Worm (Caenorhabditis elegans): ENCODE measurements around the gene str-250.
A peak's percentile ranks its signal among the peaks of the same experiment; 100 is the strongest.

str-250 gene

DNA sequence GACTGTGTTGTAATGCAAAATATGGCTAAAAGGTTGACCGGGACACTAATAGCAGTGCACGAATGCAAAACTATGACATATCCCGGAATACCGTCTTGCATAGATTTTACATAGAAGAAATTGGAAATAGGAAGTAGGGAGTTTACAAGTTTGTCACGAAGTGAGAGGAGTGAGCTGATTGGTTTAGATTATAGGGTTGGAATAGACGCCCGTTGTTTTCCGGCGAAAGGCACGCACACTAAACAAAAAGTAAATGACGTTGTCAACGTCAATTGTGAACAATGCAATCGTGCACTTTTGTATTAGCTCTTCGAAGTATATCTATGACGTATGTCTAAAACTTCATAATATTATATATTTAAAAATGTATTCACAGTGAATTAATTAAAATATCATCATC lies 42.5 kb downstream of the str-250 start, which contains the start of gene srh-24:
Gene srh-24 (minus strand): TSS at position 101 of the 400 bp plus-strand sequence.
- no peak for TF ChIP-seq ets-5 (GFP tag; IDR thresholded peaks at IDR 0.05)
- TF ChIP-seq sptf-1 (tag; optimal IDR thresholded peaks at IDR 0.05), result no peak
- TF ChIP-seq nhr-12 (tag; optimal IDR thresholded peaks at IDR 0.05), result no peak
- TF ChIP-seq lin-14 (GFP tag; optimal IDR thresholded peaks at IDR 0.05), result no peak
- TF ChIP-seq egl-27 (tag; optimal IDR thresholded peaks at IDR 0.05), result no peak
- TF ChIP-seq unc-130 (tag; optimal IDR thresholded peaks at IDR 0.05), result no peak
- no peak for TF ChIP-seq efl-1 (optimal IDR thresholded peaks at IDR 0.05)
- TF ChIP-seq efl-1 (GFP tag; optimal IDR thresholded peaks at IDR 0.05 in 1 of 2), result no peak
- no peak for TF ChIP-seq sup-37 (GFP tag; optimal IDR thresholded peaks at IDR 0.05)
- TF ChIP-seq pax-3 (tag; optimal IDR thresholded peaks at IDR 0.05), result no peak
- TF ChIP-seq fkh-4 (tag; optimal IDR thresholded peaks at IDR 0.05; ENCODE audit: borderline replicate concordance), result no peak
- TF ChIP-seq mef-2 (tag; optimal IDR thresholded peaks at IDR 0.05), result no peak
- TF ChIP-seq mep-1 (tag; optimal IDR thresholded peaks at IDR 0.05), result no peak
- no peak for TF ChIP-seq snpc-4 (tag; optimal IDR thresholded peaks at IDR 0.05)
- TF ChIP-seq aha-1 (tag; optimal IDR thresholded peaks at IDR 0.05), result no peak
- no peak for TF ChIP-seq irx-1 (tag; optimal IDR thresholded peaks at IDR 0.05)
- no peak for TF ChIP-seq ztf-4 (tag; optimal IDR thresholded peaks at IDR 0.05)
- TF ChIP-seq nhr-90 (tag; optimal IDR thresholded peaks at IDR 0.05; ENCODE audit: poor library complexity), result no peak
- no peak for TF ChIP-seq ces-1 (GFP tag; optimal IDR thresholded peaks at IDR 0.05)
- no peak for TF ChIP-seq rnt-1 (tag; optimal IDR thresholded peaks at IDR 0.05)
- TF ChIP-seq unc-30 (tag; optimal IDR thresholded peaks at IDR 0.05), result no peak

DNA sequence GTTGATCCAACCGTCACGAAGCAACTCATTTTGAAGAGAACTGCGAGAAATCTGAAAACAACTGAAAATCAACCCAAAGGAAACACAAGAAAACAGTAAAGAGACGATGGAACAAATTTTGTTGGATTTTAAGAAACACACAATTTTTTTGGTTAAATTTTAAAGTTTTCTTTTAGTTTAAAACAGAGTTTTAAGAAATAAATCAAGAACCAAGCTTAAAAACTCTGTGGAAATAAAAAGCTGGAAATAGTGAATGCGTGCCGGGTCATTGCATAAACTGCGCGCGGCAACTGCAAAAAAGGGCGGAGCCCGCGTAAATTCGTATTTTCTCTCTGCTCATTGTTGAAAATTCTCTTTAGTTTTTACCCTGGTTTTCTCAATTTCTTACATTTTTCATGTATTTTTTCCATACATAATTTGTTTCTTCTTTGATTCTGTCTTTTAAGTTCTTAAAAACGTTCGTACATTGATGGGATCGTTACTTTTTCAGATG lies 43.5 kb downstream of the str-250 start, which contains the start of the genes algn-13 and R10D12.13:
Gene algn-13 (minus strand): TSS at position 51 of the 493 bp plus-strand sequence.
Gene R10D12.13 (plus strand): TSS at position 491 of the 493 bp plus-strand sequence.
- TF ChIP-seq nhr-20 (tag; optimal IDR thresholded peaks at IDR 0.05) (peak; percentile 60), fkh-8 (tag; optimal IDR thresholded peaks at IDR 0.05) (peak; percentile 5), elt-2 (tag; optimal IDR thresholded peaks at IDR 0.05) (peak; percentile 53), nhr-47 (tag; optimal IDR thresholded peaks at IDR 0.05) (peak; percentile 64), tlp-1 (tag; optimal IDR thresholded peaks at IDR 0.05) (no peak), blmp-1 (tag; optimal IDR thresholded peaks at IDR 0.05) (peak; percentile 49), mep-1 (tag; optimal IDR thresholded peaks at IDR 0.05) (no peak), ztf-4 (tag; optimal IDR thresholded peaks at IDR 0.05) (no peak), tbx-2 (tag; optimal IDR thresholded peaks at IDR 0.05) (peak; percentile 36), unc-30 (tag; optimal IDR thresholded peaks at IDR 0.05) (no peak), ama-1 (optimal IDR thresholded peaks at IDR 0.05) (no peak), lin-14 (GFP tag; optimal IDR thresholded peaks at IDR 0.05) (peak; percentile 42), C16A3.4 (tag; optimal IDR thresholded peaks at IDR 0.05) (peak; percentile 51), snu-23 (GFP tag; optimal IDR thresholded peaks at IDR 0.05) (peak; percentile 67), fkh-10 (GFP tag; optimal IDR thresholded peaks at IDR 0.05) (no peak), lir-3 (tag; optimal IDR thresholded peaks at IDR 0.05; ENCODE audit: poor library complexity) (peak; percentile 41), lin-13 (GFP tag; optimal IDR thresholded peaks at IDR 0.05) (peak; percentile 59), mdl-1 (tag; optimal IDR thresholded peaks at IDR 0.05) (no peak), alr-1 (tag; optimal IDR thresholded peaks at IDR 0.05; ENCODE audit: borderline replicate concordance) (no peak), nhr-84 (tag; optimal IDR thresholded peaks at IDR 0.05) (no peak), nhr-90 (tag; optimal IDR thresholded peaks at IDR 0.05; ENCODE audit: poor library complexity) (peak; percentile 65), ces-1 (GFP tag; optimal IDR thresholded peaks at IDR 0.05) (no peak), efl-1 (optimal IDR thresholded peaks at IDR 0.05) (peak; percentile 63 to 71), efl-1 (GFP tag; optimal IDR thresholded peaks at IDR 0.05 in 1 of 2) (peak; percentile 62 to 96), nhr-76 (tag; optimal IDR thresholded peaks at IDR 0.05) (peak; percentile 34), mef-2 (tag; optimal IDR thresholded peaks at IDR 0.05) (no peak), dsc-1 (tag; optimal IDR thresholded peaks at IDR 0.05) (peak; percentile 65), nhr-19 (GFP tag; conservative IDR thresholded peaks at IDR 0.05) (peak; percentile 52), pag-3 (tag; optimal IDR thresholded peaks at IDR 0.05; ENCODE audit: borderline replicate concordance, insufficient read depth) (no peak), unc-86 (tag; optimal IDR thresholded peaks at IDR 0.05) (peak; percentile 14), egl-13 (tag; optimal IDR thresholded peaks at IDR 0.05) (no peak), lin-35 (GFP tag; optimal IDR thresholded peaks at IDR 0.05) (peak; percentile 60 to 63), ceh-63 (GFP tag; optimal IDR thresholded peaks at IDR 0.05) (no peak), unc-62 (GFP tag; optimal IDR thresholded peaks at IDR 0.05) (no peak), zip-4 (GFP tag; optimal IDR thresholded peaks at IDR 0.05) (peak; percentile 6), aly-2 (tag; optimal IDR thresholded peaks at IDR 0.05) (no peak), nhr-71 (tag; optimal IDR thresholded peaks at IDR 0.05) (peak; percentile 63), grh-1 (GFP tag; IDR thresholded peaks at IDR 0.05) (0 out of 2 replicates have a peak, but pooled peaks have one; percentile 26), pax-3 (tag; optimal IDR thresholded peaks at IDR 0.05) (no peak), rnt-1 (tag; optimal IDR thresholded peaks at IDR 0.05) (peak; percentile 82)

All from whole organism, L1 larva.